Fruit fly (Drosophila melanogaster) S2 (cell line): ENCODE measurements around the gene ntc.

Experiments used
- CG8478 ChIP-seq: fragments of >200 bp; optimal IDR thresholded peaks from 2 replicates; lab custom pipeline; 2018
- CTCF ChIP-seq, 2 experiments: fragments of >200 bp; optimal IDR thresholded peaks; 2 replicates each; lab custom pipeline; 2018

DNA sequence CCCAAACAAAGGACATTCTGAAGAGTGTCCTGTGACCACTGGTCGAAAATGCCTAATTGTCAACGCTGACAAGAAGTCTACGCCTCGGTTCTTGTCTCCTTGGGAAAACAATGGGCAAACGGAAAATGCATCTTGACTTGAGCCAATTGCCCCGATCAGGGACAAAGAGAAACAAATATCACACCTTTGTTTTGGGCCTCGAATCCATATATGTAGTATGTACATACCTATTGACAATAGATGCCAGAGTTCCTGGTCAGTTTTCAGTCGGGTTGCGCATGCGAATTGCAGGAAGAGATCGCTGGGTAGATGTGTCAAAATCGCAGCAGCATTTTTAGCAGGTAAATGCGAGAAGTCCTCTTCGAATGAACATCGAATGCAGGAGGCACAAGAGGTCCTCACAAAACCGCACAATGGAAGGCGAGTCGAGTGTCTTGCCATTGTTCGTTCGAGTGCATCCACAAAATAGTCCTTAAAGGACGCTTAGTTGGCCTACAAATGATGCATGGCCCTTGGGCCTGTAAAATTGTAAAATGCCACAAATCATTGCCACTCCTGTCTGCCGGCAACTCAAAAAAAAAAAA lies 42.5 kb upstream of the ntc start:
- TF ChIP-seq CG8478 (lab: Kevin White, UChicago) (no peak), CTCF (optimal IDR thresholded peaks at IDR 0.05; lab: Kevin White, UChicago) (no peak)
